Fruit fly (Drosophila melanogaster) whole organism, embryonic: ENCODE results near the gene CG14005.

Experiments
- Awh ChIP-seq: fragments of 200-800 bp; sonication (Bioruptor generic); IDR thresholded peaks from 2 replicates; pipeline ENCODE4, ENCODE4 v1.3.6; 2022; ENCODE audit warnings: missing biosample characterization, missing genetic modification characterization
- Blimp-1 ChIP-seq: fragments of 200-800 bp; sonication (Bioruptor generic); optimal IDR thresholded peaks from 3 replicates; lab custom pipeline; 2018; ENCODE audit warnings: missing biosample characterization, missing genetic modification characterization, mild to moderate bottlenecking, moderate library complexity, missing genetic modification reagents
- CG10565 ChIP-seq: fragments of 200-800 bp; sonication (Bioruptor generic); optimal IDR thresholded peaks from 3 replicates; lab custom pipeline; 2016; ENCODE audit warnings: missing biosample characterization, mild to moderate bottlenecking, missing genetic modification characterization
- CG10654 ChIP-seq: fragments of 200-800 bp; sonication (Bioruptor generic); optimal IDR thresholded peaks from 2 replicates; lab custom pipeline; 2016; ENCODE audit warnings: missing biosample characterization, missing genetic modification characterization
- CG11504 ChIP-seq: fragments of 200-800 bp; sonication (Bioruptor generic); optimal IDR thresholded peaks from 3 replicates; lab custom pipeline; 2019; ENCODE audit warnings: missing biosample characterization, mild to moderate bottlenecking, missing genetic modification characterization, moderate library complexity
- CG14667 ChIP-seq: fragments of 200-800 bp; sonication (Bioruptor generic); IDR thresholded peaks from 2 replicates; pipeline ENCODE4 v1.3.6; 2022; ENCODE audit warnings: missing biosample characterization, missing genetic modification characterization
- CG14710 ChIP-seq: fragments of 200-800 bp; sonication (Bioruptor generic); optimal IDR thresholded peaks from 3 replicates; lab custom pipeline; 2019; ENCODE audit warnings: missing biosample characterization, mild to moderate bottlenecking, missing genetic modification characterization, moderate library complexity
- CG14860 ChIP-seq: fragments of 200-800 bp; sonication (Bioruptor generic); IDR thresholded peaks from 3 replicates; pipeline ENCODE4 v1.3.6; 2022; ENCODE audit warnings: missing biosample characterization, missing genetic modification characterization; ENCODE audit not compliant: partially characterized antibody
- CG17328 ChIP-seq: fragments of 200-800 bp; sonication (Bioruptor generic); IDR thresholded peaks from 2 replicates; pipeline ENCODE4 v1.3.6; 2022; ENCODE audit warnings: missing biosample characterization, missing genetic modification characterization
- CG17829 ChIP-seq: fragments of 200-800 bp; optimal IDR thresholded peaks from 2 replicates; lab custom pipeline; 2019; ENCODE audit warnings: missing biosample characterization, mild to moderate bottlenecking, missing genetic modification characterization, moderate library complexity
- CG1792 ChIP-seq: fragments of 200-800 bp; sonication (Bioruptor generic); optimal IDR thresholded peaks from 2 replicates; lab custom pipeline; 2016; ENCODE audit warnings: missing biosample characterization, missing genetic modification characterization
- CG18262 ChIP-seq: fragments of 200-800 bp; optimal IDR thresholded peaks from 3 replicates; lab custom pipeline; 2019; ENCODE audit warnings: missing biosample characterization, mild to moderate bottlenecking, missing genetic modification characterization, moderate library complexity
- CG2712 ChIP-seq: fragments of 200-800 bp; optimal IDR thresholded peaks from 3 replicates; lab custom pipeline; 2019; ENCODE audit warnings: missing biosample characterization, mild to moderate bottlenecking, missing genetic modification characterization, moderate library complexity
- CG32767 ChIP-seq: fragments of 200-800 bp; sonication (Bioruptor generic); IDR thresholded peaks from 2 replicates; pipeline ENCODE4 v1.3.6; 2022; ENCODE audit warnings: missing biosample characterization, missing genetic modification characterization
- CG3281 ChIP-seq: fragments of 200-800 bp; sonication (Bioruptor generic); optimal IDR thresholded peaks from 3 replicates; lab custom pipeline; 2017; ENCODE audit warnings: missing biosample characterization, mild to moderate bottlenecking, missing genetic modification characterization
- CG3847 ChIP-seq: fragments of 200-800 bp; sonication (Bioruptor generic); IDR thresholded peaks from 2 replicates; pipeline ENCODE4 v1.3.6; 2022; ENCODE audit warnings: missing biosample characterization, missing genetic modification characterization
- CG4854 ChIP-seq: fragments of 200-800 bp; sonication (Bioruptor generic); optimal IDR thresholded peaks from 2 replicates; lab custom pipeline; 2016; ENCODE audit warnings: missing biosample characterization, missing genetic modification characterization, inconsistent platforms
- CG7745 ChIP-seq: fragments of 200-800 bp; sonication (Bioruptor generic); optimal IDR thresholded peaks from 2 replicates; lab custom pipeline; 2018; ENCODE audit warnings: missing biosample characterization, mild to moderate bottlenecking, missing genetic modification characterization, moderate library complexity
- CG9215 ChIP-seq: fragments of 200-800 bp; sonication (Bioruptor generic); IDR thresholded peaks from 2 replicates; pipeline ENCODE4 v1.3.6; 2022; ENCODE audit warnings: missing biosample characterization, missing genetic modification characterization
- CTCF ChIP-seq: fragments of 200-800 bp; sonication (Bioruptor generic); optimal IDR thresholded peaks from 2 replicates; lab custom pipeline; 2017; ENCODE audit warnings: missing biosample characterization, mild to moderate bottlenecking, missing genetic modification characterization, moderate library complexity
- D19A ChIP-seq: fragments of 200-800 bp; optimal IDR thresholded peaks from 3 replicates; lab custom pipeline; 2019; ENCODE audit warnings: missing biosample characterization, mild to moderate bottlenecking, missing genetic modification characterization, moderate library complexity
- E2f2 ChIP-seq: fragments of 200-800 bp; sonication (Bioruptor generic); IDR thresholded peaks from 2 replicates; pipeline ENCODE4 v1.3.6; 2022; ENCODE audit warnings: missing biosample characterization, missing genetic modification characterization
- Elba2 ChIP-seq: fragments of 200-800 bp; sonication (Bioruptor generic); optimal IDR thresholded peaks from 3 replicates; lab custom pipeline; 2016; ENCODE audit warnings: missing biosample characterization, missing genetic modification characterization
- GATAe ChIP-seq: fragments of 200-800 bp; sonication (Bioruptor generic); conservative IDR thresholded peaks from 2 replicates; pipeline ENCODE4 v1.3.6; 2022; ENCODE audit warnings: missing biosample characterization, missing genetic modification characterization
- Hmx ChIP-seq: fragments of 200-800 bp; sonication (Bioruptor generic); optimal IDR thresholded peaks from 2 replicates; lab custom pipeline; 2016; ENCODE audit warnings: missing biosample characterization, missing genetic modification characterization
- Hr39 ChIP-seq: fragments of >200 bp; optimal IDR thresholded peaks from 2 replicates; lab custom pipeline; 2017
- Kr ChIP-seq: fragments of 200-800 bp; sonication (Bioruptor generic); optimal IDR thresholded peaks from 2 replicates; lab custom pipeline; 2017; ENCODE audit warnings: missing biosample characterization, mild to moderate bottlenecking, missing genetic modification characterization
- MBD-R2 ChIP-seq: fragments of 200-800 bp; sonication (Bioruptor generic); IDR thresholded peaks from 2 replicates; pipeline ENCODE4 v1.3.6; 2022; ENCODE audit warnings: missing biosample characterization, missing genetic modification characterization
- Med ChIP-seq: fragments of 200-800 bp; sonication (Bioruptor generic); peaks from one replicate; lab custom pipeline; 2016; ENCODE audit warnings: missing biosample characterization, missing genetic modification characterization, mild to moderate bottlenecking, inconsistent platforms, moderate library complexity
- Meics ChIP-seq: fragments of 200-800 bp; sonication (Bioruptor generic); optimal IDR thresholded peaks from 2 replicates; lab custom pipeline; 2017; ENCODE audit warnings: missing biosample characterization, mild to moderate bottlenecking, missing genetic modification characterization
- NC2β ChIP-seq: fragments of 200-800 bp; sonication (Bioruptor generic); optimal IDR thresholded peaks from 2 replicates; lab custom pipeline; 2016; ENCODE audit warnings: missing biosample characterization, missing genetic modification characterization
- Neu2 ChIP-seq: fragments of 200-800 bp; sonication (Bioruptor generic); optimal IDR thresholded peaks from 3 replicates; lab custom pipeline; 2016; ENCODE audit warnings: missing biosample characterization, missing genetic modification characterization, borderline replicate concordance
- Opbp ChIP-seq: fragments of 200-800 bp; sonication (Bioruptor generic); IDR thresholded peaks from 3 replicates; pipeline ENCODE4 v1.3.6; 2022; ENCODE audit warnings: missing biosample characterization, missing genetic modification characterization; ENCODE audit not compliant: partially characterized antibody
- Pdp1 ChIP-seq, 2 experiments: fragments of 200-800 bp; sonication (Bioruptor generic); optimal IDR thresholded peaks; 3 replicates each; lab custom pipeline; 2016; ENCODE audit warnings: missing biosample characterization in 2 of 2, missing genetic modification characterization in 2 of 2, mild to moderate bottlenecking in 1 of 2, moderate library complexity in 1 of 2
- Sry-δ ChIP-seq: fragments of 200-800 bp; sonication (Bioruptor generic); optimal IDR thresholded peaks from 2 replicates; lab custom pipeline; 2016; ENCODE audit warnings: missing biosample characterization, missing genetic modification characterization
- Stat92E ChIP-seq, 3 experiments: fragments of >200 bp in 2 of 3; fragments of 200-800 bp in 1 of 3; sonication (Bioruptor generic) in 1 of 3; optimal IDR thresholded peaks; 2 replicates each; lab custom pipeline; 2017 to 2019; ENCODE audit warnings: missing biosample characterization in 3 of 3, missing genetic modification characterization in 3 of 3, mild to moderate bottlenecking in 1 of 3, moderate library complexity in 1 of 3
- al ChIP-seq: fragments of 200-800 bp; sonication (Bioruptor generic); IDR thresholded peaks from 2 replicates; pipeline ENCODE4 v1.3.6; 2022; ENCODE audit warnings: missing biosample characterization, missing genetic modification characterization
- ato ChIP-seq: fragments of 200-800 bp; sonication (Bioruptor generic); IDR thresholded peaks from 2 replicates; pipeline ENCODE4 v1.3.6; 2022; ENCODE audit warnings: missing biosample characterization, missing genetic modification characterization; ENCODE audit not compliant: partially characterized antibody
- gce ChIP-seq: fragments of 200-800 bp; sonication (Bioruptor generic); IDR thresholded peaks from 3 replicates; pipeline ENCODE4 v1.3.6; 2022; ENCODE audit warnings: missing biosample characterization, missing genetic modification characterization
- gcm ChIP-seq: fragments of 200-800 bp; sonication (Bioruptor generic); optimal IDR thresholded peaks from 2 replicates; lab custom pipeline; 2019; ENCODE audit warnings: missing biosample characterization, mild to moderate bottlenecking, missing genetic modification characterization, moderate library complexity
- hbn ChIP-seq: fragments of 200-800 bp; sonication (Bioruptor generic); IDR thresholded peaks from 2 replicates; pipeline ENCODE4 v1.3.6; 2022; ENCODE audit warnings: missing biosample characterization, missing genetic modification characterization; ENCODE audit not compliant: partially characterized antibody
- ind ChIP-seq: fragments of 200-800 bp; sonication (Bioruptor generic); optimal IDR thresholded peaks from 3 replicates; lab custom pipeline; 2016; ENCODE audit warnings: missing biosample characterization, missing genetic modification characterization
- klu ChIP-seq: fragments of 200-800 bp; sonication (Bioruptor generic); IDR thresholded peaks from 2 replicates; pipeline ENCODE4 v1.3.6; 2022; ENCODE audit warnings: missing biosample characterization, missing genetic modification characterization
- lbe ChIP-seq: fragments of 200-800 bp; sonication (Bioruptor generic); optimal IDR thresholded peaks from 2 replicates; lab custom pipeline; 2016; ENCODE audit warnings: missing biosample characterization, mild to moderate bottlenecking, missing genetic modification characterization
- lilli ChIP-seq: fragments of 200-800 bp; sonication (Bioruptor generic); optimal IDR thresholded peaks from 3 replicates; lab custom pipeline; 2016; ENCODE audit warnings: missing biosample characterization, missing genetic modification characterization
- maf-S ChIP-seq: fragments of 200-800 bp; sonication (Bioruptor generic); optimal IDR thresholded peaks from 2 replicates; lab custom pipeline; 2016; ENCODE audit warnings: missing biosample characterization, missing genetic modification characterization
- rib ChIP-seq: fragments of 200-800 bp; sonication (Bioruptor generic); IDR thresholded peaks from 2 replicates; pipeline ENCODE4 v1.3.6; 2022; ENCODE audit warnings: missing biosample characterization, missing genetic modification characterization
- sima ChIP-seq: fragments of 200-800 bp; sonication (Bioruptor generic); optimal IDR thresholded peaks from 2 replicates; lab custom pipeline; 2016; ENCODE audit warnings: missing biosample characterization, missing genetic modification characterization
- ttk ChIP-seq: fragments of 200-800 bp; sonication (Bioruptor generic); IDR thresholded peaks from 2 replicates; pipeline ENCODE4 v2.1.2; 2022; ENCODE audit warnings: missing biosample characterization, missing genetic modification characterization
- vvl ChIP-seq: fragments of 200-800 bp; sonication (Bioruptor generic); IDR thresholded peaks from 2 replicates; pipeline ENCODE4 v1.3.6; 2022; ENCODE audit warnings: missing biosample characterization, missing genetic modification characterization
- wdn ChIP-seq: fragments of 200-800 bp; sonication (Bioruptor generic); IDR thresholded peaks from 2 replicates; pipeline ENCODE4 v1.3.6; 2022; ENCODE audit warnings: missing biosample characterization, missing genetic modification characterization
- wek ChIP-seq: fragments of 200-800 bp; sonication (Bioruptor generic); optimal IDR thresholded peaks from 3 replicates; lab custom pipeline; 2018; ENCODE audit warnings: missing biosample characterization, mild to moderate bottlenecking, missing genetic modification characterization, moderate library complexity
- zfh2 ChIP-seq: fragments of 200-800 bp; sonication (Bioruptor generic); optimal IDR thresholded peaks from 2 replicates; lab custom pipeline; 2016; ENCODE audit warnings: missing biosample characterization, missing genetic modification characterization

Gene CG14005

dm6 chr2L:5804077-5804476 lies 2.3 kb upstream of the CG14005 start:
- TF ChIP-seq Neu2 (GFP tag; lab: Kevin White, UChicago) (no peak), CG14860 (GFP tag; lab: Robert Waterston, UW) (no peak), lbe (GFP tag; lab: Kevin White, UChicago) (peak; percentile 29), Med (peak; percentile 32), ttk (GFP tag; lab: Robert Waterston, UW) (no peak), NC2β (GFP tag; lab: Kevin White, UChicago) (no peak), CG17328 (0 out of 2 replicates have a peak, but pooled peaks have one; percentile 11), wek (GFP tag; lab: Kevin White, UChicago) (no peak), rib (no peak), CTCF (GFP tag; lab: Kevin White, UChicago) (peak; percentile 30), ind (GFP tag; lab: Kevin White, UChicago) (no peak), MBD-R2 (no peak), CG14667 (GFP tag; lab: Robert Waterston, UW) (no peak), Sry-δ (GFP tag; lab: Kevin White, UChicago) (no peak), CG4854 (GFP tag; lab: Kevin White, UChicago) (no peak), CG3847 (no peak), gce (no peak), maf-S (no peak), Elba2 (GFP tag; lab: Kevin White, UChicago) (no peak), CG14710 (tag; lab: Kevin White, UChicago) (no peak), Stat92E (GFP tag; optimal IDR thresholded peaks at IDR 0.05; lab: Kevin White, UChicago) (no peak), CG7745 (tag; lab: Kevin White, UChicago) (no peak), gcm (GFP tag; lab: Kevin White, UChicago) (no peak), zfh2 (GFP tag; lab: Kevin White, UChicago) (no peak), GATAe (GFP tag; lab: Robert Waterston, UW) (no peak), ato (no peak), lilli (GFP tag; lab: Kevin White, UChicago) (no peak), E2f2 (GFP tag; lab: Robert Waterston, UW) (no peak), CG11504 (tag; lab: Kevin White, UChicago) (peak; percentile 6), CG32767 (GFP tag; lab: Robert Waterston, UW) (no peak), CG18262 (tag; lab: Kevin White, UChicago) (no peak), sima (GFP tag; lab: Kevin White, UChicago) (no peak), Awh (GFP tag; lab: Robert Waterston, UW) (no peak), CG1792 (GFP tag; lab: Kevin White, UChicago) (no peak), vvl (peak; percentile 18; the same call in 1 of the 2 replicates), Blimp-1 (GFP tag; lab: Kevin White, UChicago) (peak; percentile 29), CG17829 (tag; lab: Kevin White, UChicago) (peak; percentile 4), D19A (tag; lab: Kevin White, UChicago) (no peak), CG2712 (tag; lab: Kevin White, UChicago) (peak; percentile 30), CG10565 (GFP tag; lab: Kevin White, UChicago) (no peak), al (no peak), Meics (GFP tag; lab: Kevin White, UChicago) (no peak), Hmx (GFP tag; lab: Kevin White, UChicago) (no peak), CG10654 (GFP tag; lab: Kevin White, UChicago) (no peak), klu (GFP tag; lab: Robert Waterston, UW) (no peak), Opbp (no peak), Kr (GFP tag; lab: Kevin White, UChicago) (no peak), Hr39 (lab: Kevin White, UChicago) (no peak), CG3281 (GFP tag; lab: Kevin White, UChicago) (peak; percentile 2), CG9215 (GFP tag; lab: Robert Waterston, UW) (no peak), Pdp1 (GFP tag; optimal IDR thresholded peaks at IDR 0.05; lab: Kevin White, UChicago) (peak in 1 of 2 experiments; percentile 11), hbn (GFP tag; lab: Robert Waterston, UW) (no peak), wdn (GFP tag; lab: Robert Waterston, UW) (no peak)
